Worm (Caenorhabditis elegans) whole organism, L3 larva: ENCODE results near the gene T10F2.5.

Experiments used
- ceh-16 ChIP-seq: sonication (generic microtip); optimal IDR thresholded peaks from 2 replicates; lab custom pipeline; 2017; ENCODE audit warnings: missing biosample characterization, missing genetic modification characterization
- nhr-28 ChIP-seq: fragments of 150-350 bp; optimal IDR thresholded peaks from 2 replicates; lab custom pipeline; 2014; ENCODE audit warnings: missing biosample characterization, missing genetic modification characterization
- nhr-76 ChIP-seq: fragments of 150-350 bp; sonication (generic microtip); optimal IDR thresholded peaks from 5 replicates; lab custom pipeline; 2014; ENCODE audit warnings: missing biosample characterization, missing genetic modification characterization
- unc-39 ChIP-seq: sonication (generic microtip); optimal IDR thresholded peaks from 4 replicates; lab custom pipeline; 2017; ENCODE audit warnings: missing biosample characterization, missing genetic modification characterization

DNA sequence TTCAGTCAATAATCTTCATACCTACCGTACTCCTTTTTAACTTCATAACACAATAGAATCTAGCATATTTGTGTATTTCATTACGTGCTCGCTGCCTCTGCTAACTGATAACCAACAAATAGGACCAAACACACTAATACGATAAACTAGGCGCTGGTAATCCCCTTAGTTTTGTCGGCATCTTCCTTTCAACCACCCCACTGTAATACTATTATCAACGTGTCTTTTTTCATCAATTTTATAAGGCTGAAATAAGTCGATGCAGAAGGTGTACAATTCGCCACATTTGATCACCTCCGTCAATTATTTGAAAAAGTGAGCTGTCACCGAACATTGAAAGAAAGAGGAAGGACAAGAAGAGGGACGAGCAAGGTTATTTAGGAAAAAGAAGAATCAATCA is 12.0 kb downstream of the T10F2.5 start:
- TF ChIP-seq nhr-76 (no peak), nhr-28 (tag; lab: Kevin White, UChicago) (no peak), unc-39 (no peak), ceh-16 (tag; lab: Kevin White, UChicago) (no peak)
